Fruit fly (Drosophila melanogaster) whole organism, embryonic: ENCODE measurements around the gene ETHR.
A peak's percentile ranks its signal among the peaks of the same experiment; 100 is the strongest.

Experiments
- Abd-B ChIP-seq: fragments of 200-800 bp; sonication (Bioruptor generic); optimal IDR thresholded peaks from 2 replicates; lab custom pipeline; 2018; ENCODE audit warnings: missing biosample characterization, mild to moderate bottlenecking, missing genetic modification characterization, moderate library complexity
- Aef1 ChIP-seq: fragments of 200-800 bp; sonication (Bioruptor generic); IDR thresholded peaks from 3 replicates; pipeline ENCODE4 v1.3.6; 2022; ENCODE audit warnings: missing biosample characterization, missing genetic modification characterization
- Atf3 ChIP-seq: fragments of 200-800 bp; sonication (Bioruptor generic); optimal IDR thresholded peaks from 3 replicates; lab custom pipeline; 2016; ENCODE audit warnings: missing biosample characterization, missing genetic modification characterization
- Awh ChIP-seq: fragments of 200-800 bp; sonication (Bioruptor generic); IDR thresholded peaks from 2 replicates; pipeline ENCODE4, ENCODE4 v1.3.6; 2022; ENCODE audit warnings: missing biosample characterization, missing genetic modification characterization
- B-H2 ChIP-seq: fragments of 200-800 bp; sonication (Bioruptor generic); optimal IDR thresholded peaks from 2 replicates; lab custom pipeline; 2018; ENCODE audit warnings: missing biosample characterization, mild to moderate bottlenecking, missing genetic modification characterization
- CG13424 ChIP-seq: fragments of 200-800 bp; sonication (Bioruptor generic); optimal IDR thresholded peaks from 2 replicates; lab custom pipeline; 2019; ENCODE audit warnings: missing biosample characterization, mild to moderate bottlenecking, missing genetic modification characterization, moderate library complexity
- CG13775 ChIP-seq: fragments of 200-800 bp; sonication (Bioruptor generic); optimal IDR thresholded peaks from 3 replicates; lab custom pipeline; 2017; ENCODE audit warnings: missing biosample characterization, mild to moderate bottlenecking, missing genetic modification characterization
- CG14441 ChIP-seq: fragments of 200-800 bp; sonication (Bioruptor generic); IDR thresholded peaks from 2 replicates; pipeline ENCODE4 v1.3.6; 2022; ENCODE audit warnings: missing biosample characterization, missing genetic modification characterization
- CG14667 ChIP-seq: fragments of 200-800 bp; sonication (Bioruptor generic); IDR thresholded peaks from 2 replicates; pipeline ENCODE4 v1.3.6; 2022; ENCODE audit warnings: missing biosample characterization, missing genetic modification characterization
- CG17359 ChIP-seq: fragments of 200-800 bp; sonication (Bioruptor generic); optimal IDR thresholded peaks from 3 replicates; lab custom pipeline; 2018; ENCODE audit warnings: missing biosample characterization, mild to moderate bottlenecking, missing genetic modification characterization, moderate library complexity
- CG31388 ChIP-seq: fragments of 200-800 bp; sonication (Bioruptor generic); optimal IDR thresholded peaks from 2 replicates; lab custom pipeline; 2016; ENCODE audit warnings: missing biosample characterization, missing genetic modification characterization
- CG3163 ChIP-seq: fragments of 200-800 bp; sonication (Bioruptor generic); optimal IDR thresholded peaks from 3 replicates; lab custom pipeline; 2016; ENCODE audit warnings: missing biosample characterization, missing genetic modification characterization
- CG33557 ChIP-seq: fragments of 200-800 bp; sonication (Bioruptor generic); optimal IDR thresholded peaks from 2 replicates; lab custom pipeline; 2019; ENCODE audit warnings: missing biosample characterization, mild to moderate bottlenecking, missing genetic modification characterization, moderate library complexity
- CG42726 ChIP-seq: fragments of 200-800 bp; sonication (Bioruptor generic); IDR thresholded peaks from 2 replicates; pipeline ENCODE4 v1.3.6; 2022; ENCODE audit warnings: missing biosample characterization, missing genetic modification characterization; ENCODE audit not compliant: partially characterized antibody
- CG7987 ChIP-seq: fragments of 200-800 bp; sonication (Bioruptor generic); optimal IDR thresholded peaks from 2 replicates; lab custom pipeline; 2018; ENCODE audit warnings: missing biosample characterization, mild to moderate bottlenecking, missing genetic modification characterization, moderate library complexity
- Eip74EF ChIP-seq, 2 experiments: fragments of 200-800 bp in 1 of 2; fragments of >200 bp in 1 of 2; sonication (Bioruptor generic) in 1 of 2; optimal IDR thresholded peaks; 2 replicates each; lab custom pipeline; 2017 to 2019; ENCODE audit warnings: missing biosample characterization in 2 of 2, missing genetic modification characterization in 2 of 2, mild to moderate bottlenecking in 1 of 2, moderate library complexity in 1 of 2
- Fer3 ChIP-seq: fragments of 200-800 bp; sonication (Bioruptor generic); optimal IDR thresholded peaks from 2 replicates; lab custom pipeline; 2018; ENCODE audit warnings: missing biosample characterization, mild to moderate bottlenecking, missing genetic modification characterization, moderate library complexity
- Hmr ChIP-seq: fragments of 200-800 bp; sonication (Bioruptor generic); optimal IDR thresholded peaks from 3 replicates; lab custom pipeline; 2017; ENCODE audit warnings: mild to moderate bottlenecking, missing biosample characterization, missing genetic modification reagents, missing genetic modification characterization
- Hr51 ChIP-seq, 2 experiments: fragments of 200-800 bp; sonication (Bioruptor generic); optimal IDR thresholded peaks; 2 replicates in 1 of 2; 3 replicates in 1 of 2; lab custom pipeline; 2016 to 2018; ENCODE audit warnings: missing biosample characterization in 2 of 2, missing genetic modification characterization in 2 of 2, mild to moderate bottlenecking in 1 of 2, moderate library complexity in 1 of 2
- MESR4 ChIP-seq: fragments of 200-800 bp; sonication (Bioruptor generic); optimal IDR thresholded peaks from 2 replicates; lab custom pipeline; 2018; ENCODE audit warnings: missing biosample characterization, mild to moderate bottlenecking, missing genetic modification characterization, moderate library complexity
- Max ChIP-seq: fragments of 200-800 bp; sonication (Bioruptor generic); optimal IDR thresholded peaks from 2 replicates; lab custom pipeline; 2016; ENCODE audit warnings: missing biosample characterization, mild to moderate bottlenecking, missing genetic modification characterization
- NC2β ChIP-seq: fragments of 200-800 bp; sonication (Bioruptor generic); optimal IDR thresholded peaks from 2 replicates; lab custom pipeline; 2016; ENCODE audit warnings: missing biosample characterization, missing genetic modification characterization
- Ptx1 ChIP-seq: fragments of 200-800 bp; sonication (Bioruptor generic); IDR thresholded peaks from 2 replicates; pipeline ENCODE4 v1.3.6; 2022; ENCODE audit warnings: missing biosample characterization, missing genetic modification characterization
- Xbp1 ChIP-seq: fragments of 200-800 bp; sonication (Bioruptor generic); optimal IDR thresholded peaks from 3 replicates; lab custom pipeline; 2016; ENCODE audit warnings: missing biosample characterization, mild to moderate bottlenecking, missing genetic modification characterization
- YL-1 ChIP-seq: fragments of 200-800 bp; sonication (Bioruptor generic); optimal IDR thresholded peaks from 3 replicates; lab custom pipeline; 2017; ENCODE audit warnings: missing biosample characterization, mild to moderate bottlenecking, missing genetic modification characterization
- ase ChIP-seq: fragments of 200-800 bp; sonication (Bioruptor generic); IDR thresholded peaks from 3 replicates; pipeline ENCODE4 v1.3.6; 2022; ENCODE audit warnings: missing biosample characterization, missing genetic modification characterization
- bbx ChIP-seq: fragments of 200-800 bp; sonication (Bioruptor generic); IDR thresholded peaks from 2 replicates; pipeline ENCODE4 v1.3.6; 2022; ENCODE audit warnings: missing biosample characterization, missing genetic modification characterization; ENCODE audit not compliant: partially characterized antibody
- chn ChIP-seq: fragments of 200-800 bp; sonication (Bioruptor generic); optimal IDR thresholded peaks from 2 replicates; lab custom pipeline; 2016; ENCODE audit warnings: missing biosample characterization, missing genetic modification characterization
- crp ChIP-seq, 2 experiments: fragments of 200-800 bp; sonication (Bioruptor generic); optimal IDR thresholded peaks; 2 replicates in 1 of 2; 3 replicates in 1 of 2; lab custom pipeline; 2017; ENCODE audit warnings: missing biosample characterization in 2 of 2, missing genetic modification characterization in 2 of 2, mild to moderate bottlenecking in 1 of 2, moderate library complexity in 1 of 2
- eve ChIP-seq, 2 experiments: fragments of >200 bp; optimal IDR thresholded peaks; 2 replicates each; lab custom pipeline; 2017; ENCODE audit warnings: missing biosample characterization in 2 of 2, missing genetic modification characterization in 2 of 2
- ewg ChIP-seq: fragments of 200-800 bp; sonication (Bioruptor generic); optimal IDR thresholded peaks from 3 replicates; lab custom pipeline; 2017; ENCODE audit warnings: mild to moderate bottlenecking, missing biosample characterization, missing genetic modification reagents, missing genetic modification characterization
- exex ChIP-seq: fragments of 200-800 bp; sonication (Bioruptor generic); optimal IDR thresholded peaks from 4 replicates; lab custom pipeline; 2018; ENCODE audit warnings: missing biosample characterization, mild to moderate bottlenecking, missing genetic modification characterization, moderate library complexity
- fd102C ChIP-seq: fragments of 200-800 bp; sonication (Bioruptor generic); optimal IDR thresholded peaks from 2 replicates; lab custom pipeline; 2018; ENCODE audit warnings: missing biosample characterization, mild to moderate bottlenecking, missing genetic modification characterization, moderate library complexity
- gcm ChIP-seq: fragments of 200-800 bp; sonication (Bioruptor generic); optimal IDR thresholded peaks from 2 replicates; lab custom pipeline; 2019; ENCODE audit warnings: missing biosample characterization, mild to moderate bottlenecking, missing genetic modification characterization, moderate library complexity
- gsb-n ChIP-seq: fragments of 200-800 bp; sonication (Bioruptor generic); optimal IDR thresholded peaks from 3 replicates; lab custom pipeline; 2018; ENCODE audit warnings: missing biosample characterization, mild to moderate bottlenecking, missing genetic modification characterization
- hkb ChIP-seq, 2 experiments: fragments of 200-800 bp in 1 of 2; fragments of >200 bp in 1 of 2; sonication (Bioruptor generic) in 1 of 2; IDR thresholded peaks in 1 of 2; optimal IDR thresholded peaks in 1 of 2; 2 replicates each; pipeline versions ENCODE4 v1.3.6 to Lab custom; 2017 to 2022; ENCODE audit warnings: missing biosample characterization in 1 of 2, missing genetic modification characterization in 1 of 2
- lov ChIP-seq, 2 experiments: fragments of 200-800 bp in 1 of 2; fragments of >200 bp in 1 of 2; sonication (Bioruptor generic) in 1 of 2; IDR thresholded peaks in 1 of 2; optimal IDR thresholded peaks in 1 of 2; 2 replicates in 1 of 2; 3 replicates in 1 of 2; pipeline versions ENCODE4 v1.3.6 to Lab custom; 2017 to 2022; ENCODE audit warnings: missing biosample characterization in 1 of 2, missing genetic modification characterization in 1 of 2
- nerfin-1 ChIP-seq: fragments of 200-800 bp; sonication (Bioruptor generic); optimal IDR thresholded peaks from 3 replicates; lab custom pipeline; 2019; ENCODE audit warnings: missing biosample characterization, mild to moderate bottlenecking, missing genetic modification characterization, moderate library complexity
- org-1 ChIP-seq: fragments of 200-800 bp; sonication (Bioruptor generic); optimal IDR thresholded peaks from 2 replicates; lab custom pipeline; 2017; ENCODE audit warnings: missing biosample characterization, missing genetic modification characterization
- peb ChIP-seq: fragments of 200-800 bp; sonication (Bioruptor generic); IDR thresholded peaks from 2 replicates; pipeline ENCODE4 v1.3.6; 2022; ENCODE audit warnings: missing biosample characterization, missing genetic modification characterization
- pros ChIP-seq: fragments of 200-800 bp; sonication (Bioruptor generic); optimal IDR thresholded peaks from 3 replicates; lab custom pipeline; 2019; ENCODE audit warnings: missing biosample characterization, mild to moderate bottlenecking, missing genetic modification characterization, moderate library complexity
- salm ChIP-seq: fragments of 200-800 bp; sonication (Bioruptor generic); optimal IDR thresholded peaks from 2 replicates; lab custom pipeline; 2018; ENCODE audit warnings: missing biosample characterization, mild to moderate bottlenecking, missing genetic modification characterization
- shn ChIP-seq: fragments of 200-800 bp; sonication (Bioruptor generic); optimal IDR thresholded peaks from 3 replicates; lab custom pipeline; 2016; ENCODE audit warnings: missing biosample characterization, missing genetic modification characterization
- sob ChIP-seq: fragments of 200-800 bp; sonication (Bioruptor generic); IDR thresholded peaks from 2 replicates; pipeline ENCODE4 v1.3.6; 2022; ENCODE audit warnings: missing biosample characterization, missing genetic modification characterization
- sug ChIP-seq: fragments of 200-800 bp; optimal IDR thresholded peaks from 2 replicates; lab custom pipeline; 2019; ENCODE audit warnings: missing biosample characterization, mild to moderate bottlenecking, missing genetic modification characterization, moderate library complexity
- tna ChIP-seq: fragments of 200-800 bp; sonication (Bioruptor generic); IDR thresholded peaks from 2 replicates; pipeline ENCODE4 v1.3.6; 2022; ENCODE audit warnings: missing biosample characterization, missing genetic modification characterization; ENCODE audit not compliant: partially characterized antibody
- zen2 ChIP-seq: fragments of 200-800 bp; sonication (Bioruptor generic); IDR thresholded peaks from 3 replicates; pipeline ENCODE4 v1.3.6; 2022; ENCODE audit warnings: missing biosample characterization, missing genetic modification characterization; ENCODE audit not compliant: partially characterized antibody
- zfh1 ChIP-seq: fragments of 200-800 bp; sonication (Bioruptor generic); IDR thresholded peaks from 3 replicates; pipeline ENCODE4 v1.3.6; 2022; ENCODE audit warnings: missing biosample characterization, missing genetic modification characterization

Gene ETHR

DNA sequence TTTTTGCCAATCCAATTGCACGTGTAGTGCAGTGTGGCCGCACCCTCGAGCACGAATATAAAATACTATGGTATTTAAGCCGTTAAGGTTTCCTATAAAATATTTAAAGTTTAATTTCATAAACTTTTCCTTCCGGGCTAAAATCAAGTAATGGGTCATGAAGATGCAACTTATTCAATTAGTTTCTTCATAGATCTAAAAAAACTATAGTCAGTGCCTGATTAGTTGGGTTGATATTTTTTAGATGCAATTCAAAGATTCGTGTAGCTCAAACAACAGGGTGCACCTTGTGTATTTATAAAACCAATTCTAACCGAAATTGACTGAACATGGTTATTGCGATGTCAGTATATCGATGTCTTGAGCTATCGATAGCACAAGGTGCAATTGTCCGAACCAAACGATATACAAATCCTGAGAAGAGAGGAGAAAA is 28.1 kb upstream of the ETHR start, which contains the start of the genes Smyd5 and Oga (continued):
- no peak for TF ChIP-seq Eip74EF (GFP tag; optimal IDR thresholded peaks at IDR 0.05; lab: Kevin White, UChicago)
- no peak for TF ChIP-seq shn
- no peak for TF ChIP-seq CG14667 (GFP tag; lab: Robert Waterston, UW)
- 0 out of 2 replicates have a peak, but pooled peaks have one; percentile 16 for TF ChIP-seq Ptx1 (GFP tag; lab: Robert Waterston, UW)
- TF ChIP-seq pros = no peak
- TF ChIP-seq CG42726 (GFP tag; lab: Robert Waterston, UW) = peak; percentile 91
- TF ChIP-seq nerfin-1 (tag; lab: Kevin White, UChicago) = no peak
- no peak for TF ChIP-seq salm (tag; lab: Kevin White, UChicago)
- TF ChIP-seq ewg (GFP tag; lab: Kevin White, UChicago) = no peak
- TF ChIP-seq B-H2 = peak; percentile 62
- peak; percentile 33 for TF ChIP-seq NC2β (GFP tag; lab: Kevin White, UChicago)
- peak; percentile 89 for TF ChIP-seq zen2 (GFP tag; lab: Robert Waterston, UW)
- TF ChIP-seq tna (GFP tag; lab: Robert Waterston, UW) = peak; percentile 93
- peak; percentile 14 for TF ChIP-seq CG3163 (GFP tag; lab: Kevin White, UChicago)
- no peak for TF ChIP-seq eve (GFP tag; optimal IDR thresholded peaks at IDR 0.05; lab: Kevin White, UChicago)
- peak; percentile 30 for TF ChIP-seq Abd-B (GFP tag; lab: Kevin White, UChicago)
- TF ChIP-seq crp (GFP tag; optimal IDR thresholded peaks at IDR 0.05; lab: Kevin White, UChicago) = no peak
- peak; percentile 13 for TF ChIP-seq CG33557
- TF ChIP-seq Hr51 (GFP tag; optimal IDR thresholded peaks at IDR 0.05; lab: Kevin White, UChicago) = peak in 1 of 2 experiments; percentile 4
- no peak for TF ChIP-seq hkb (optimal IDR thresholded peaks at IDR 0.05; lab: Kevin White, UChicago)
- TF ChIP-seq hkb (GFP tag; IDR thresholded peaks at IDR 0.05; lab: Robert Waterston, UW) = no peak
- TF ChIP-seq Fer3 (tag; lab: Kevin White, UChicago) = no peak
- TF ChIP-seq chn (GFP tag; lab: Kevin White, UChicago) = peak; percentile 16
- no peak for TF ChIP-seq Awh (GFP tag; lab: Robert Waterston, UW)
- peak; percentile 26; the same call in 1 of the 3 replicates for TF ChIP-seq zfh1 (GFP tag; lab: Robert Waterston, UW)
- TF ChIP-seq MESR4 (GFP tag; lab: Kevin White, UChicago) = peak; percentile 49
- no peak for TF ChIP-seq gsb-n
- TF ChIP-seq Atf3 = no peak
- no peak for TF ChIP-seq CG17359 (tag; lab: Kevin White, UChicago)
- no peak for TF ChIP-seq fd102C (GFP tag; lab: Kevin White, UChicago)
- TF ChIP-seq sug (tag; lab: Kevin White, UChicago) = peak; percentile 64
- TF ChIP-seq Max (GFP tag; lab: Kevin White, UChicago) = peak; percentile 89
- TF ChIP-seq Xbp1 (GFP tag; lab: Kevin White, UChicago) = peak; percentile 55
- peak; percentile 30 for TF ChIP-seq CG7987
- peak; percentile 96 for TF ChIP-seq bbx
- TF ChIP-seq ase (GFP tag; lab: Robert Waterston, UW) = no peak
- peak; percentile 91 for TF ChIP-seq YL-1 (GFP tag; lab: Kevin White, UChicago)
- TF ChIP-seq sob (GFP tag; lab: Robert Waterston, UW) = peak; percentile 50; the same call in 1 of the 2 replicates
- no peak for TF ChIP-seq peb (GFP tag; lab: Robert Waterston, UW)
- no peak for TF ChIP-seq Aef1 (GFP tag; lab: Robert Waterston, UW)
- TF ChIP-seq CG13775 (GFP tag; lab: Kevin White, UChicago) = no peak
- TF ChIP-seq org-1 (GFP tag; lab: Kevin White, UChicago) = no peak
- TF ChIP-seq Hmr (GFP tag; lab: Kevin White, UChicago) = no peak
- TF ChIP-seq exex = no peak
- peak; percentile 49 for TF ChIP-seq CG13424 (tag; lab: Kevin White, UChicago)
- no peak for TF ChIP-seq lov (optimal IDR thresholded peaks at IDR 0.05; lab: Kevin White, UChicago)
- TF ChIP-seq lov (GFP tag; IDR thresholded peaks at IDR 0.05; lab: Robert Waterston, UW) = no peak
- TF ChIP-seq gcm = peak; percentile 20
- no peak for TF ChIP-seq CG31388 (GFP tag; lab: Kevin White, UChicago)
- no peak for TF ChIP-seq CG14441 (GFP tag; lab: Robert Waterston, UW)
